Worm (Caenorhabditis elegans) whole organism, late embryonic: ENCODE data around the gene srt-63.

ENCODE experiments used
- ahr-1 ChIP-seq: sonication (generic microtip); optimal IDR thresholded peaks from 2 replicates; lab custom pipeline; 2016; ENCODE audit warnings: missing genetic modification characterization, missing compliant biosample characterization
- ama-1 ChIP-seq: fragments of 150-350 bp; optimal IDR thresholded peaks from 2 replicates; lab custom pipeline; 2014
- ceh-19 ChIP-seq: fragments of 200-800 bp; sonication (Bioruptor generic); optimal IDR thresholded peaks from 2 replicates; lab custom pipeline; 2018; ENCODE audit warnings: mild to moderate bottlenecking, missing genetic modification characterization, missing compliant biosample characterization
- ceh-30 ChIP-seq: fragments of 150-350 bp; optimal IDR thresholded peaks from 2 replicates; lab custom pipeline; 2014; ENCODE audit warnings: missing biosample characterization, missing genetic modification characterization
- ceh-45 ChIP-seq: fragments of 200-800 bp; sonication (Bioruptor generic); IDR thresholded peaks from 2 replicates; pipeline ENCODE4 v1.3.6; 2022; ENCODE audit warnings: missing genetic modification reagents, missing genetic modification characterization, missing compliant biosample characterization
- dve-1 ChIP-seq: sonication (generic microtip); optimal IDR thresholded peaks from 2 replicates; lab custom pipeline; 2017; ENCODE audit warnings: antibody characterized with exemption, mild to moderate bottlenecking, missing genetic modification characterization, missing compliant biosample characterization
- ets-4 ChIP-seq: sonication (generic microtip); optimal IDR thresholded peaks from 2 replicates; lab custom pipeline; 2016; ENCODE audit warnings: missing genetic modification characterization, missing compliant biosample characterization
- nhr-11 ChIP-seq: fragments of 150-350 bp; optimal IDR thresholded peaks from 2 replicates; lab custom pipeline; 2014; ENCODE audit warnings: missing biosample characterization, missing genetic modification characterization
- pha-2 ChIP-seq: sonication (generic microtip); optimal IDR thresholded peaks from 2 replicates; lab custom pipeline; 2017; ENCODE audit warnings: mild to moderate bottlenecking, missing genetic modification characterization, missing compliant biosample characterization
- rnt-1 ChIP-seq: sonication (generic microtip); optimal IDR thresholded peaks from 2 replicates; lab custom pipeline; 2016; ENCODE audit warnings: missing genetic modification characterization, missing compliant biosample characterization
- sox-4 ChIP-seq: sonication (generic microtip); optimal IDR thresholded peaks from 2 replicates; lab custom pipeline; 2017; ENCODE audit warnings: mild to moderate bottlenecking, missing genetic modification characterization, inconsistent platforms, missing compliant biosample characterization
- unc-42 ChIP-seq: sonication (generic microtip); optimal IDR thresholded peaks from 2 replicates; lab custom pipeline; 2016; ENCODE audit warnings: missing genotype, missing genetic modification characterization, missing compliant biosample characterization
- zip-5 ChIP-seq: sonication (generic microtip); optimal IDR thresholded peaks from 2 replicates; lab custom pipeline; 2016; ENCODE audit warnings: missing genetic modification characterization, missing compliant biosample characterization

DNA sequence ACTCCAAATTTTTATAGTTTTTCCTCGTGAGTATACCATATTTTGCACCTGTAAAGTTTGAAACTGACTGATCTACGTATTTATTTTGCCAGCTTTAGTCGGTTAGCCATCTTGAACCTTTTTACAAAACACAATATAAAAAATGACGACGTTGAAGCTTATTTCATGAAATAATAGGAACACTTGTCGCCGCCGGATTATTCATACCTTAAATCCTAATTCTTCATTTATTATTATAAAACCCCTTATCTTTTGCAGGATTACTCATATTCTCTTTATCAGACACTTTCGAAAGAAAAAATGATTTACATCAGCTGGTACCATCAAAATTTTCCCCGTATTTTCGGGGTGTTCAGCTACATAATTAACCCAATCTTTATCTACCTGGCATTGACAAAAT, 8.4 kb downstream of the srt-63 start, which contains the start of gene srj-8:
- TF ChIP-seq ceh-45 (GFP tag; lab: Robert Waterston, UW) (no peak), unc-42 (no peak), ceh-19 (no peak), sox-4 (no peak), ama-1 (no peak), dve-1 (tag; lab: Kevin White, UChicago) (no peak), ets-4 (no peak), rnt-1 (tag; lab: Kevin White, UChicago) (no peak), ahr-1 (tag; lab: Kevin White, UChicago) (no peak), zip-5 (tag; lab: Kevin White, UChicago) (no peak), ceh-30 (tag; lab: Kevin White, UChicago) (no peak), nhr-11 (no peak), pha-2 (no peak)
